Worm (Caenorhabditis elegans) whole organism, midembryonic: ENCODE results near the gene M03E7.1.

Experiments
- T22C8.4 ChIP-seq: fragments of 200-800 bp; sonication (Bioruptor generic); IDR thresholded peaks from 2 replicates; pipeline ENCODE4 v1.3.6; 2022; ENCODE audit warnings: missing genetic modification characterization, missing compliant biosample characterization
- cog-1 ChIP-seq: sonication (generic microtip); optimal IDR thresholded peaks from 2 replicates; lab custom pipeline; 2016; ENCODE audit warnings: missing genetic modification characterization, missing compliant biosample characterization
- flt-1 ChIP-seq: fragments of 200-800 bp; sonication (Bioruptor generic); IDR thresholded peaks from 2 replicates; pipeline ENCODE4 v1.3.6; 2022; ENCODE audit warnings: missing genetic modification characterization, missing compliant biosample characterization
- klf-2 ChIP-seq: fragments of 200-800 bp; sonication (Bioruptor generic); conservative IDR thresholded peaks from 2 replicates; pipeline ENCODE4 v1.3.6; 2022; ENCODE audit warnings: missing genetic modification reagents, missing genetic modification characterization, missing compliant biosample characterization
- med-1 ChIP-seq: sonication (generic microtip); optimal IDR thresholded peaks from 2 replicates; lab custom pipeline; 2017; ENCODE audit warnings: missing genetic modification characterization, mild to moderate bottlenecking, missing compliant biosample characterization, antibody characterized with exemption, missing genetic modification reagents; ENCODE audit not compliant: insufficient read depth
- ref-1 ChIP-seq: fragments of 200-800 bp; sonication (Bioruptor generic); conservative IDR thresholded peaks from 2 replicates; pipeline ENCODE4 v1.3.6; 2022; ENCODE audit warnings: missing genetic modification reagents, missing genetic modification characterization, missing compliant biosample characterization
- tab-1 ChIP-seq: fragments of 200-800 bp; sonication (Bioruptor generic); IDR thresholded peaks from 2 replicates; pipeline ENCODE4 v1.3.6; 2022; ENCODE audit warnings: missing genetic modification characterization, missing compliant biosample characterization
- ztf-23 ChIP-seq: fragments of 200-800 bp; sonication (Bioruptor generic); IDR thresholded peaks from 2 replicates; pipeline ENCODE4 v1.3.6; 2022; ENCODE audit warnings: missing genetic modification reagents, missing genetic modification characterization, missing compliant biosample characterization
- ztf-29 ChIP-seq: fragments of 200-800 bp; sonication (Bioruptor generic); IDR thresholded peaks from 2 replicates; pipeline ENCODE4 v1.3.6; 2022; ENCODE audit warnings: missing genetic modification reagents, missing genetic modification characterization, missing compliant biosample characterization

- TF ChIP-seq ztf-29 (GFP tag; lab: Robert Waterston, UW), result no peak
- TF ChIP-seq tab-1 (GFP tag; lab: Robert Waterston, UW), result no peak
- no peak for TF ChIP-seq ztf-23
- no peak for TF ChIP-seq T22C8.4 (GFP tag; lab: Robert Waterston, UW)
- no peak for TF ChIP-seq cog-1 (tag; lab: Kevin White, UChicago)
- peak; percentile 42; the same call in 1 of the 2 replicates for TF ChIP-seq flt-1 (GFP tag; lab: Robert Waterston, UW)
- no peak for TF ChIP-seq ref-1 (GFP tag; lab: Robert Waterston, UW)
- TF ChIP-seq klf-2 (GFP tag; lab: Robert Waterston, UW), result no peak
- TF ChIP-seq med-1 (GFP tag; lab: Kevin White, UChicago), result no peak
Observed at ce11 chrV:5667337-5667736, 45.8 kb downstream of the M03E7.1 start.
